Worm (Caenorhabditis elegans) whole organism, L4 larva: ENCODE data around the gene rfc-4.

Experiments used
- F10B5.3 ChIP-seq: sonication (generic microtip); optimal IDR thresholded peaks from 2 replicates; lab custom pipeline; 2016; ENCODE audit warnings: mild to moderate bottlenecking, missing genetic modification characterization, missing compliant biosample characterization
- F37D6.2 ChIP-seq: sonication (generic microtip); optimal IDR thresholded peaks from 2 replicates; lab custom pipeline; 2016; ENCODE audit warnings: mild to moderate bottlenecking, missing genetic modification characterization, missing compliant biosample characterization
- F49E8.2 ChIP-seq: sonication (generic microtip); optimal IDR thresholded peaks from 2 replicates; lab custom pipeline; 2016; ENCODE audit warnings: missing compliant biosample characterization, mild to moderate bottlenecking, missing genetic modification characterization, borderline replicate concordance
- T20F7.1 ChIP-seq: fragments of 200-800 bp; sonication (Bioruptor generic); optimal IDR thresholded peaks from 2 replicates; lab custom pipeline; 2018; ENCODE audit warnings: mild to moderate bottlenecking, missing genetic modification characterization, missing compliant biosample characterization
- T26A8.4 ChIP-seq: fragments of 200-800 bp; sonication (Bioruptor generic); IDR thresholded peaks from 2 replicates; pipeline ENCODE4 v1.3.6; 2022; ENCODE audit warnings: missing genetic modification characterization, missing compliant biosample characterization
- Y105C5A.15 ChIP-seq: fragments of 200-800 bp; sonication (Bioruptor generic); IDR thresholded peaks from 2 replicates; pipeline ENCODE4 v1.3.6; 2022; ENCODE audit warnings: missing genetic modification characterization, missing compliant biosample characterization
- Y48G9A.11 ChIP-seq: fragments of 200-800 bp; sonication (Bioruptor generic); IDR thresholded peaks from 2 replicates; pipeline ENCODE4 v1.3.6; 2022; ENCODE audit warnings: missing genetic modification reagents, missing genetic modification characterization, missing compliant biosample characterization
- Y75B8A.6 ChIP-seq: fragments of 200-800 bp; sonication (Bioruptor generic); IDR thresholded peaks from 2 replicates; pipeline ENCODE4 v1.3.6; 2022; ENCODE audit warnings: missing genetic modification reagents, missing genetic modification characterization, missing compliant biosample characterization
- aha-1 ChIP-seq: fragments of 150-350 bp; peaks from one replicate; lab custom pipeline; 2014; ENCODE audit warnings: missing biosample characterization, missing genetic modification characterization
- aly-2 ChIP-seq: sonication (generic microtip); optimal IDR thresholded peaks from 2 replicates; lab custom pipeline; 2018; ENCODE audit warnings: missing biosample characterization, missing genetic modification characterization
- ama-1 ChIP-seq: fragments of 150-350 bp; optimal IDR thresholded peaks from 2 replicates; lab custom pipeline; 2014; ENCODE audit warnings: inconsistent platforms, mixed read lengths
- arid-1 ChIP-seq: fragments of 200-800 bp; sonication (Bioruptor generic); conservative IDR thresholded peaks from 2 replicates; pipeline ENCODE4 v1.3.6; 2022; ENCODE audit warnings: missing genetic modification reagents, missing genetic modification characterization, missing compliant biosample characterization
- ceh-32 ChIP-seq: sonication (generic microtip); optimal IDR thresholded peaks from 2 replicates; lab custom pipeline; 2016; ENCODE audit warnings: mild to moderate bottlenecking, missing genetic modification characterization, missing compliant biosample characterization; ENCODE audit not compliant: poor library complexity
- ceh-44 ChIP-seq: fragments of 200-800 bp; sonication (Bioruptor generic); IDR thresholded peaks from 2 replicates; pipeline ENCODE4 v1.3.6; 2022; ENCODE audit warnings: missing genetic modification reagents, missing genetic modification characterization, missing compliant biosample characterization
- cey-2 ChIP-seq: sonication (generic microtip); optimal IDR thresholded peaks from 3 replicates; lab custom pipeline; 2017; ENCODE audit warnings: missing genetic modification characterization, mild to moderate bottlenecking, missing compliant biosample characterization, antibody characterized with exemption, borderline replicate concordance; ENCODE audit not compliant: insufficient read depth
- daf-19 ChIP-seq: fragments of 200-800 bp; sonication (Bioruptor generic); conservative IDR thresholded peaks from 2 replicates; pipeline ENCODE4 v1.3.6; 2022; ENCODE audit warnings: missing genetic modification characterization, missing compliant biosample characterization
- dmd-8 ChIP-seq: fragments of 200-800 bp; sonication (Bioruptor generic); IDR thresholded peaks from 2 replicates; pipeline ENCODE4 v1.3.6; 2022; ENCODE audit warnings: missing genetic modification characterization, missing compliant biosample characterization
- dpl-1 ChIP-seq: fragments of 150-350 bp; optimal IDR thresholded peaks from 2 replicates; lab custom pipeline; 2014; ENCODE audit warnings: missing biosample characterization, missing genetic modification reagents, missing genetic modification characterization
- duxl-1 ChIP-seq: sonication (generic microtip); optimal IDR thresholded peaks from 2 replicates; lab custom pipeline; 2016; ENCODE audit warnings: mild to moderate bottlenecking, missing genetic modification characterization, moderate library complexity, missing compliant biosample characterization; ENCODE audit not compliant: poor library complexity
- egl-27 ChIP-seq: sonication (generic microtip); optimal IDR thresholded peaks from 3 replicates; lab custom pipeline; 2017; ENCODE audit warnings: missing biosample characterization, missing genetic modification reagents, missing genetic modification characterization
- fkh-10 ChIP-seq: fragments of 150-350 bp; optimal IDR thresholded peaks from 2 replicates; lab custom pipeline; 2014; ENCODE audit warnings: missing biosample characterization, missing genetic modification reagents, missing genetic modification characterization
- hif-1 ChIP-seq, 2 experiments: sonication (generic microtip); optimal IDR thresholded peaks; 2 replicates each; lab custom pipeline; 2016 to 2017; ENCODE audit warnings: missing compliant biosample characterization in 2 of 2, missing genetic modification characterization in 2 of 2, missing genetic modification reagents in 2 of 2, missing genotype in 2 of 2, mild to moderate bottlenecking in 1 of 2
- hlh-11 ChIP-seq: fragments of 200-800 bp; sonication (Bioruptor generic); optimal IDR thresholded peaks from 2 replicates; lab custom pipeline; 2018; ENCODE audit warnings: mild to moderate bottlenecking, missing genetic modification characterization, missing compliant biosample characterization
- hmg-1.1 ChIP-seq: fragments of 200-800 bp; sonication (Bioruptor generic); IDR thresholded peaks from 2 replicates; pipeline ENCODE4 v1.3.6; 2022; ENCODE audit warnings: missing genetic modification reagents, missing genetic modification characterization, missing compliant biosample characterization
- lim-7 ChIP-seq: fragments of 200-800 bp; sonication (Bioruptor generic); IDR thresholded peaks from 2 replicates; pipeline ENCODE4 v1.3.6; 2022; ENCODE audit warnings: missing genetic modification characterization, missing compliant biosample characterization
- lin-13 ChIP-seq: fragments of 150-350 bp; optimal IDR thresholded peaks from 2 replicates; lab custom pipeline; 2014; ENCODE audit warnings: missing biosample characterization, missing genetic modification reagents, missing genetic modification characterization
- lin-29 ChIP-seq: fragments of 200-800 bp; sonication (Bioruptor generic); IDR thresholded peaks from 2 replicates; pipeline ENCODE4 v1.3.6; 2022; ENCODE audit warnings: missing genetic modification reagents, missing genetic modification characterization, missing compliant biosample characterization
- lin-38 ChIP-seq: fragments of 200-800 bp; sonication (Bioruptor generic); IDR thresholded peaks from 2 replicates; pipeline ENCODE4 v1.3.6; 2022; ENCODE audit warnings: missing genetic modification reagents, missing genetic modification characterization, missing compliant biosample characterization
- lsy-2 ChIP-seq, 2 experiments: fragments of 150-350 bp in 1 of 2; sonication (generic microtip) in 1 of 2; optimal IDR thresholded peaks; 2 replicates each; lab custom pipeline; 2014 to 2017; ENCODE audit warnings: missing biosample characterization in 2 of 2, missing genetic modification characterization in 2 of 2
- mep-1 ChIP-seq: fragments of 150-350 bp; sonication (generic microtip); optimal IDR thresholded peaks from 3 replicates; lab custom pipeline; 2014; ENCODE audit warnings: missing biosample characterization, missing genetic modification characterization
- mes-2 ChIP-seq: sonication (generic microtip); optimal IDR thresholded peaks from 2 replicates; lab custom pipeline; 2016; ENCODE audit warnings: missing genotype, mild to moderate bottlenecking, missing genetic modification characterization, missing compliant biosample characterization; ENCODE audit not compliant: poor library complexity, severe bottlenecking
- mxl-2 ChIP-seq: fragments of 200-800 bp; sonication (Bioruptor generic); conservative IDR thresholded peaks from 2 replicates; pipeline ENCODE4 v1.3.6; 2022; ENCODE audit warnings: missing genetic modification reagents, missing genetic modification characterization, missing compliant biosample characterization
- nhr-102 ChIP-seq: sonication (generic microtip); optimal IDR thresholded peaks from 2 replicates; lab custom pipeline; 2016; ENCODE audit warnings: mild to moderate bottlenecking, missing genetic modification characterization, moderate library complexity, missing compliant biosample characterization
- nhr-11 ChIP-seq: fragments of 150-350 bp; optimal IDR thresholded peaks from 2 replicates; lab custom pipeline; 2014; ENCODE audit warnings: missing biosample characterization, missing genetic modification characterization
- nhr-237 ChIP-seq: sonication (generic microtip); optimal IDR thresholded peaks from 2 replicates; lab custom pipeline; 2017; ENCODE audit warnings: missing biosample characterization, missing genetic modification characterization
- nhr-41 ChIP-seq: fragments of 200-800 bp; sonication (Bioruptor generic); IDR thresholded peaks from 2 replicates; pipeline ENCODE4 v1.3.6; 2022; ENCODE audit warnings: missing genetic modification reagents, missing genetic modification characterization, missing compliant biosample characterization
- nhr-48 ChIP-seq: sonication (generic microtip); optimal IDR thresholded peaks from 2 replicates; lab custom pipeline; 2016; ENCODE audit warnings: mild to moderate bottlenecking, missing genetic modification characterization, missing compliant biosample characterization
- nhr-6 ChIP-seq: fragments of 150-350 bp; optimal IDR thresholded peaks from 2 replicates; lab custom pipeline; 2014; ENCODE audit warnings: missing biosample characterization, missing genetic modification characterization
- pha-4 ChIP-seq, 2 experiments: fragments of 150-350 bp in 1 of 2; fragments of 200-800 bp in 1 of 2; sonication (Bioruptor generic) in 1 of 2; IDR thresholded peaks in 1 of 2; optimal IDR thresholded peaks in 1 of 2; 2 replicates each; pipeline versions ENCODE4 v1.3.6 to Lab custom; 2014 to 2022; ENCODE audit warnings: missing genetic modification characterization in 2 of 2, missing genetic modification reagents in 2 of 2, missing biosample characterization in 1 of 2, missing compliant biosample characterization in 1 of 2
- saeg-2 ChIP-seq: fragments of 200-800 bp; sonication (Bioruptor generic); IDR thresholded peaks from 2 replicates; pipeline ENCODE4 v1.3.6; 2022; ENCODE audit warnings: missing genetic modification reagents, missing genetic modification characterization, missing compliant biosample characterization
- snpc-4 ChIP-seq: fragments of 150-350 bp; optimal IDR thresholded peaks from 2 replicates; lab custom pipeline; 2014; ENCODE audit warnings: missing biosample characterization, missing genetic modification characterization
- tag-97 ChIP-seq: fragments of 200-800 bp; sonication (Bioruptor generic); IDR thresholded peaks from 2 replicates; pipeline ENCODE4 v1.3.6; 2022; ENCODE audit warnings: missing genetic modification characterization, missing compliant biosample characterization
- vab-7 ChIP-seq: fragments of 200-800 bp; sonication (Bioruptor generic); IDR thresholded peaks from 2 replicates; pipeline ENCODE4 v1.3.6; 2022; ENCODE audit warnings: missing genetic modification reagents, missing genetic modification characterization, missing compliant biosample characterization
- zag-1 ChIP-seq: fragments of 150-350 bp; optimal IDR thresholded peaks from 2 replicates; lab custom pipeline; 2014; ENCODE audit warnings: missing biosample characterization, missing genetic modification characterization
- zfp-3 ChIP-seq: fragments of 200-800 bp; sonication (Bioruptor generic); conservative IDR thresholded peaks from 2 replicates; pipeline ENCODE4 v1.3.6; 2022; ENCODE audit warnings: missing genetic modification reagents, missing genetic modification characterization, missing compliant biosample characterization
- zip-2 ChIP-seq: fragments of 150-350 bp; optimal IDR thresholded peaks from 2 replicates; lab custom pipeline; 2014; ENCODE audit warnings: missing biosample characterization, missing genetic modification characterization

Gene rfc-4

DNA sequence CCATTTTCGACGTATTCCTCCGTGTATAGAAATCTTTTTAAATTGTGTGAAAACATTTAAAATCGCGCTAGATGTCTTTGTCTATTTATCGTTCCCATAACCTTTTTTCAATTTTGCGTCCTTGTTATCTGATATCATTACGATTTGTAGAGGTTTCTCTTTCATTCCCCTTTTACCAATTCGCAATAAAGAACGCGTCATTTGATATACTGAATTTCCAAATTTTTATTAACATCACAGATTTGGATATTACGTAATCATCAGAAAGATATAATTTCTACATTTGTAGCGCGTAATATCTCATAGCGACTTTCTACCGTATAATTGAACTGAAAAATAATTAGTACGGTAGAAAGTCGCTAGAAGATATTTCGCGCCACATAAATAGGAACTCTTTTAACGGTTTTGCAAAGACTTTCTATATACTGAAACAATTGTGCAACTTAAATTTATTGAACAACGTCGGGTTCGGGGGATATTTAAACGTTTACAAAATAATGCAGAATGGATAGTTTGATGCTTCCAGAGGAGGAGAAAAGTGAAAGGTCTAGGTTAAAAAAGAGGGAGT is 13.3 kb upstream of the rfc-4 start:
- TF ChIP-seq zip-2 (no peak), mes-2 (tag; lab: Kevin White, UChicago) (no peak), daf-19 (no peak), nhr-41 (GFP tag; lab: Robert Waterston, UW) (no peak), lin-13 (GFP tag; lab: Kevin White, UChicago) (peak; percentile 3), ama-1 (lab: Kevin White, UChicago) (peak; percentile 18), hlh-11 (tag; lab: Kevin White, UChicago) (no peak), snpc-4 (tag; lab: Kevin White, UChicago) (no peak), pha-4 (GFP tag; IDR thresholded peaks at IDR 0.05; lab: Robert Waterston, UW) (peak; percentile 53; the same call in 1 of the 2 replicates), pha-4 (tag; optimal IDR thresholded peaks at IDR 0.05; lab: Kevin White, UChicago) (no peak), cey-2 (tag; lab: Kevin White, UChicago) (no peak), nhr-102 (tag; lab: Kevin White, UChicago) (peak; percentile 31), Y48G9A.11 (GFP tag; lab: Robert Waterston, UW) (0 out of 2 replicates have a peak, but pooled peaks have one; percentile 39), mep-1 (peak; percentile 37), Y75B8A.6 (GFP tag; lab: Robert Waterston, UW) (0 out of 2 replicates have a peak, but pooled peaks have one; percentile 28), F49E8.2 (tag; lab: Kevin White, UChicago) (peak; percentile 43), lin-38 (GFP tag; lab: Robert Waterston, UW) (peak; percentile 44; the same call in 1 of the 2 replicates), aha-1 (tag; lab: Kevin White, UChicago) (peak; percentile 9), lsy-2 (tag; optimal IDR thresholded peaks at IDR 0.05; lab: Kevin White, UChicago) (peak in 1 of 2 experiments; percentile 1), T26A8.4 (GFP tag; lab: Robert Waterston, UW) (0 out of 2 replicates have a peak, but pooled peaks have one; percentile 6), arid-1 (GFP tag; lab: Robert Waterston, UW) (peak; percentile 37; the same call in 1 of the 2 replicates)

DNA sequence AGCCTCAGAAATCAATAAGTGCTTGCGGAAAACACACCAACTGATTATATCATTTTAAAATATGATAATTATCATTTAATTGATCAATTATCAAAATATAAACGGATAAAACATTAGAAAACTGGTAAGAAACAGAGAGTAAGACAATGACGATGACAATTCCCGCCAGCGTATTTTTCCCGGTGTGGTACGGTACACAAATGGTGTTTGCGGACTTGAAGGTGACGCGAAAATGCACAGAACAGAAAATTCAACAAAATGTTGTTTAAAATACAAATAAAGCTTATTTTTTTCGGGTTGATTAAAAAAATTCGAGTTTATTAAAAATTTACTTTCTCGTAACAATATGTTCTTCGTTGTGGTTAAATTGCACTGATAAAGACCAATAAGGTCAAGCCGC is 10.9 kb upstream of the rfc-4 start:
- TF ChIP-seq F37D6.2, result no peak
- TF ChIP-seq zfp-3 (GFP tag; lab: Robert Waterston, UW), result no peak
- TF ChIP-seq saeg-2 (GFP tag; lab: Robert Waterston, UW), result no peak
- TF ChIP-seq duxl-1 (tag; lab: Kevin White, UChicago), result no peak
- peak; percentile 60 for TF ChIP-seq dpl-1 (GFP tag; lab: Kevin White, UChicago)
- TF ChIP-seq Y75B8A.6 (GFP tag; lab: Robert Waterston, UW), result no peak
- TF ChIP-seq F49E8.2 (tag; lab: Kevin White, UChicago), result no peak
- no peak for TF ChIP-seq dmd-8 (GFP tag; lab: Robert Waterston, UW)
- no peak for TF ChIP-seq lin-29 (GFP tag; lab: Robert Waterston, UW)
- peak; percentile 56 for TF ChIP-seq lin-38 (GFP tag; lab: Robert Waterston, UW)
- TF ChIP-seq pha-4 (GFP tag; IDR thresholded peaks at IDR 0.05; lab: Robert Waterston, UW), result no peak
- TF ChIP-seq pha-4 (tag; optimal IDR thresholded peaks at IDR 0.05; lab: Kevin White, UChicago), result no peak
- no peak for TF ChIP-seq vab-7 (GFP tag; lab: Robert Waterston, UW)
- TF ChIP-seq ceh-44 (GFP tag; lab: Robert Waterston, UW), result no peak
- TF ChIP-seq aly-2 (tag; lab: Kevin White, UChicago), result no peak
- TF ChIP-seq nhr-6, result no peak
- no peak for TF ChIP-seq nhr-237 (tag; lab: Kevin White, UChicago)
- TF ChIP-seq fkh-10, result no peak
- no peak for TF ChIP-seq egl-27 (tag; lab: Kevin White, UChicago)
- TF ChIP-seq tag-97 (GFP tag; lab: Robert Waterston, UW), result no peak
- no peak for TF ChIP-seq Y105C5A.15 (GFP tag; lab: Robert Waterston, UW)
- no peak for TF ChIP-seq mxl-2
- no peak for TF ChIP-seq hlh-11 (tag; lab: Kevin White, UChicago)
- TF ChIP-seq F10B5.3, result no peak
- peak; percentile 53 for TF ChIP-seq mes-2 (tag; lab: Kevin White, UChicago)
- no peak for TF ChIP-seq nhr-48 (tag; lab: Kevin White, UChicago)
- TF ChIP-seq hif-1 (tag; optimal IDR thresholded peaks at IDR 0.05; lab: Kevin White, UChicago), result peak in 1 of 2 experiments; percentile 16
- no peak for TF ChIP-seq ceh-32
- no peak for TF ChIP-seq zag-1 (tag; lab: Kevin White, UChicago)
- TF ChIP-seq ama-1 (lab: Kevin White, UChicago), result no peak
- TF ChIP-seq T20F7.1 (GFP tag; lab: Kevin White, UChicago), result peak; percentile 76
- TF ChIP-seq lim-7, result no peak
- TF ChIP-seq nhr-11 (tag; lab: Kevin White, UChicago), result no peak
- TF ChIP-seq lin-13 (GFP tag; lab: Kevin White, UChicago), result peak; percentile 2
- TF ChIP-seq hmg-1.1 (GFP tag; lab: Robert Waterston, UW), result peak; percentile 28; the same call in 1 of the 2 replicates
